Fruit fly (Drosophila melanogaster) whole organism, adult: Measurements from ENCODE around the gene CtIP.

Experiments
- CG1620 ChIP-seq: fragments of 200-800 bp; sonication (Bioruptor generic); optimal IDR thresholded peaks from 2 replicates; lab custom pipeline; 2016; ENCODE audit warnings: missing biosample characterization, missing genetic modification characterization
- CG33017 ChIP-seq: fragments of 200-800 bp; sonication (Bioruptor generic); optimal IDR thresholded peaks from 2 replicates; lab custom pipeline; 2018; ENCODE audit warnings: missing biosample characterization, mild to moderate bottlenecking, missing genetic modification characterization, moderate library complexity
- CG7045 ChIP-seq: fragments of 200-800 bp; sonication (Bioruptor generic); optimal IDR thresholded peaks from 2 replicates; lab custom pipeline; 2017; ENCODE audit warnings: missing biosample characterization, mild to moderate bottlenecking, missing genetic modification characterization
- Mnt ChIP-seq: fragments of 200-800 bp; sonication (Bioruptor generic); optimal IDR thresholded peaks from 2 replicates; lab custom pipeline; 2016; ENCODE audit warnings: missing biosample characterization, mild to moderate bottlenecking, missing genetic modification characterization
- cic ChIP-seq: fragments of 200-800 bp; sonication (Bioruptor generic); optimal IDR thresholded peaks from 2 replicates; lab custom pipeline; 2017; ENCODE audit warnings: missing biosample characterization, mild to moderate bottlenecking, missing genetic modification characterization, moderate library complexity
- cnc ChIP-seq, 2 experiments: fragments of >200 bp; optimal IDR thresholded peaks; 2 replicates each; lab custom pipeline; 2017
- pad ChIP-seq: fragments of 200-800 bp; sonication (Bioruptor generic); optimal IDR thresholded peaks from 3 replicates; lab custom pipeline; 2017; ENCODE audit warnings: missing biosample characterization, missing genetic modification characterization, mild to moderate bottlenecking, moderate library complexity, missing genetic modification reagents

dm6 chr3L:20425888-20426287, 10.2 kb upstream of the CtIP start, which contains the start of gene CG5282:
- TF ChIP-seq pad (GFP tag; lab: Kevin White, UChicago): no peak
- TF ChIP-seq cic (GFP tag; lab: Kevin White, UChicago): no peak
- no peak for TF ChIP-seq cnc (optimal IDR thresholded peaks at IDR 0.05; lab: Kevin White, UChicago)
- TF ChIP-seq CG7045 (GFP tag; lab: Kevin White, UChicago): no peak
- TF ChIP-seq CG1620 (GFP tag; lab: Kevin White, UChicago): no peak
- no peak for TF ChIP-seq Mnt (GFP tag; lab: Kevin White, UChicago)
- TF ChIP-seq CG33017 (tag; lab: Kevin White, UChicago): no peak
